Fruit fly (Drosophila melanogaster): ENCODE measurements around the gene CG2614.

The CG2614 gene

DNA sequence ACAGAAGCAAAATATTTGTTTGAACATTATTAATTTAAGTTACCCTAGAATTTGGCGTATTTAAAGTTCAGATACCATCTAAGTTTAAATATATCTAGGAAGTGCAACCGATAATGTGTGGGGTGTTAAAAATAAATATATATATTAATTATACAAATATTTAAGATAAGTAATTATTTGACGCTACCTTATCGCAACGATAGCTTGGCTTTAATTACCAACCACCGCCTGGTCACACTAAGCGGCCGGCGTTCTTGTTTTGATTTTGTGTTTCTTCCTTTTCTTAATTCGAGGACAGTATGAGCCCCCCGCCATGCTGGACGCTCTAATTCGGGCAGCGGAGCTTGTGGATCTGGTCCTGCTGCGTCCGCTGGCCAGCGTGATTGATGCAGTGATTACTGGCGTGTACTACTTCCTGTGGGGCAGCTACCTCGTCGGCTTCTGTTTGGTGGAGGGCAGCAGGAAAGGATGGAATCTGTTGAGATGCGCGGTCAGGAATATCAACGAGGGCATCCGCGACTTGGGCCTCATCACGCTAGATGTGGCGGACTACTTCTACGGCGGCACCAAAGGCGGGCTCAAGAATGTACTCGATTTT, 26.0 kb downstream of the CG2614 start, which contains the start of gene CG2617:
TSS of gene CG2617 (plus strand) at position 233 of the 598 bp plus-strand sequence.
- no peak for TF ChIP-seq CG8301 (tag; optimal IDR thresholded peaks at IDR 0.05)
- no peak for TF ChIP-seq CG34367 (tag; optimal IDR thresholded peaks at IDR 0.05)
- no peak for TF ChIP-seq CG10348 (GFP tag; IDR thresholded peaks at IDR 0.05)
- no peak for TF ChIP-seq CG17806 (tag; optimal IDR thresholded peaks at IDR 0.05)
- no peak for TF ChIP-seq CG13204 (GFP tag; optimal IDR thresholded peaks at IDR 0.05)
- TF ChIP-seq CG32121 (GFP tag; IDR thresholded peaks at IDR 0.05) = no peak

DNA sequence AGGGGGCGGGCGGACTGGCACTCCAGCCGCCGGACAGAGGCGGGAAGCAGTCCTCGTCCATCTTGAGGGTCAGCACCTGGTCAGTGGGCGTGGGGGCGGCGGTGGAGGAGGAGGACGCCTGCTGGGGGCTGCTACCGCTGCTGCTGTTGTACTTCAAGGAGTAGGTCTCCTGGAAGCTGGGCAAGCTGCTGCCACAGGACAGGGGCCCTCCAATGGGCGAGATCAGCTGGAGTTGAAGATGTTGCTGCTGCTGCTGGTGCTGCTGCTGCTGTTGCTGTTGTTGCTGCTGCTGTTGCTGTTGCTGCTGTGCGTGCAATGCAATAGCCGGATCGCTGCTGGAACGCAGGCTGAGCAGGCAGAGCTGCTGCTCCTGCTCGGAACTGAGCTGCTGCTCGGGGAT, 32.5 kb downstream of the CG2614 start:
- TF ChIP-seq D1 (tag; optimal IDR thresholded peaks at IDR 0.05) = no peak
- no peak for TF ChIP-seq Pif1A (GFP tag; optimal IDR thresholded peaks at IDR 0.05)
- TF ChIP-seq CG8159 (tag; optimal IDR thresholded peaks at IDR 0.05) = no peak
- no peak for TF ChIP-seq CG12605 (GFP tag; IDR thresholded peaks at IDR 0.05)
- TF ChIP-seq rn (GFP tag; IDR thresholded peaks at IDR 0.05) = no peak
- TF ChIP-seq CG13204 (GFP tag; optimal IDR thresholded peaks at IDR 0.05) = no peak
- TF ChIP-seq CG15710 (tag; optimal IDR thresholded peaks at IDR 0.05) = no peak
- TF ChIP-seq CG10348 (GFP tag; IDR thresholded peaks at IDR 0.05) = no peak
- TF ChIP-seq CG34367 (tag; optimal IDR thresholded peaks at IDR 0.05) = no peak
- TF ChIP-seq CG32121 (GFP tag; IDR thresholded peaks at IDR 0.05) = no peak
- TF ChIP-seq CG4496 (GFP tag; IDR thresholded peaks at IDR 0.05) = no peak

DNA sequence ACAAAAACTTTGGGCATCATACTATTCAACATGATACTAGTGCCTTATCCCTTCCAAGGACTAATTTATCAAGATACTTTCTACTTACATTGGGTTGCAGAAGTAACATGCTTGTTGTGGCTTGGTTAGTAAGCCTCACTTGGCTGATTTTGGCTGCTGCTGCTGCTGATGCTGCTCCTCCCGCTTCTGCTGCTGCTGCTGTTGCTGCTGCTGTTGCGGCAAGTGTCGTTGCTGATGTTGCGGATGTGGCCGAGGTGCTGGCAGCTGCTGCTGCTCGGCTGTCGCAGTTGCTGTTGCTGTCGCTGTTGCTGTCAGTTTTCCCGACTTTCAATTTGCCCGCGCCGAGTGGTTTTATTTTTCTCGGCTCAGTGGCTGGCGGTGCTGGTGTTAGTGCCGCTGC, 33.8 kb downstream of the CG2614 start:
- TF ChIP-seq rn (GFP tag; IDR thresholded peaks at IDR 0.05) (no peak), CG4496 (GFP tag; IDR thresholded peaks at IDR 0.05) (0 out of 3 replicates have a peak, but pooled peaks have one; percentile 18)

DNA sequence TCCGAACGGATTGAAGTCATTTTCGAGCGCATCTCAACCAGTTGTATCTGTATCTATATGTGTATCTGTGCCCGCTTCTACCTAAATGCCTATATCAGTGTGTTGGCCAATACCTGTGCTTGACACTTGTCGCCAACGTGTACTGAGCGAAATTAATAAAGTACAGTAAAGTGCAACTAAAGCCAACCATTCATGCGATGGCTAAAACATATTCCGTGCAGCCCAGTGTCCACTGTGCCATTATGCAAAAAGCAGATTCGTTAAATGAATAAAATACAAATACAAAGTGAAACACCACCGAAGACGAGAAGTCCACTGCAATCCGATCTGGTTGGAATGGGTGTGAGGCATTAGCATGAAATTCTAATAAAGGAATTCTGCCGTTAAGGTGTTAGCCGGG, 38.8 kb downstream of the CG2614 start:
- no peak for TF ChIP-seq CG4496 (GFP tag; IDR thresholded peaks at IDR 0.05)
- TF ChIP-seq CG8301 (tag; optimal IDR thresholded peaks at IDR 0.05) = peak; percentile 36
- peak; percentile 35 for TF ChIP-seq Pif1B (GFP tag; optimal IDR thresholded peaks at IDR 0.05)
- no peak for TF ChIP-seq CG15710 (tag; optimal IDR thresholded peaks at IDR 0.05)
- peak; percentile 39; the same call in 2 of the 3 replicates for TF ChIP-seq fd96Ca (GFP tag; IDR thresholded peaks at IDR 0.05)
- peak; percentile 59 for TF ChIP-seq CG14655 (GFP tag; optimal IDR thresholded peaks at IDR 0.05)
- TF ChIP-seq Ets98B (GFP tag; IDR thresholded peaks at IDR 0.05) = peak; percentile 40; the same call in 1 of the 2 replicates
- TF ChIP-seq CG34367 (tag; optimal IDR thresholded peaks at IDR 0.05) = peak; percentile 2
- TF ChIP-seq CG13204 (GFP tag; optimal IDR thresholded peaks at IDR 0.05) = no peak
- TF ChIP-seq Pif1A (GFP tag; optimal IDR thresholded peaks at IDR 0.05) = peak; percentile 48

DNA sequence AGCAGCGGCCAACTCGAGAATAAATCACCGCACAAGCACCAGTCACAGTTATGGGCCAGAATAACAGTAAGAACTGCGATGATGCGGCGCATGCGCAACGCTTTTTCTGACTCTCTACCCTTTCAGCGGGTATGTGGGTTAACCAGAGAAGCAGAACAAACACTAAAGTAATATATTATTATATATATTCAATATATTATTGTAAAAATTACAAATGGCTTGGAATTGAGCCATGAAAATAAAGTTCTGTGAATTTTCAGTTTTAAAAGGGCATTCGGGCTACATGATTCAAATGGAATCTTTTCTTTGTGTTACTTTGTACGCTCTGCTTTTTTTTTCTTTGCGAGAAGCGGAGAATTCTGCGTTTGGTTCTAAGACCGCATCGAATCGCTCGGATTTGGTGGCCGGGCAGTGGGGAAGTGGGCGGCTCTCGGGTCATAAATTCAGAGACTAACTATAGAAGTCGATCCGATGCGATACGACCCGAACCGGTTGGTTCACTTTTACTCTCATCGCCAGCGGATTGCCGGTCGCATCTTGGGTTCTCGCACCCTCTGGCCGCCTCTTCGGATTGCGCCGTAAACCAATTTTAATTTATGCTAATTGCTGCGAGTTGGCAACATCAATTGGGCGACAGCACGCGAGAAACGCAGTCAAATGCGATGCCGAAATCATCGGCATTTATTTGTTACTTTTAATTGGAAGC, 44.5 kb downstream of the CG2614 start:
- TF ChIP-seq Snoo (tag; optimal IDR thresholded peaks at IDR 0.05) (peak; percentile 85), Ets98B (GFP tag; IDR thresholded peaks at IDR 0.05) (peak; percentile 64), CG4496 (GFP tag; IDR thresholded peaks at IDR 0.05) (peak; percentile 57; the same call in 2 of the 3 replicates), gl (tag; optimal IDR thresholded peaks at IDR 0.05) (no peak), EcR (GFP tag; optimal IDR thresholded peaks at IDR 0.05) (no peak), CG8301 (tag; optimal IDR thresholded peaks at IDR 0.05) (peak; percentile 83), CG17806 (tag; optimal IDR thresholded peaks at IDR 0.05) (peak; percentile 74), CG10348 (GFP tag; IDR thresholded peaks at IDR 0.05) (no peak), CG13204 (GFP tag; optimal IDR thresholded peaks at IDR 0.05) (peak; percentile 56), CG12605 (GFP tag; IDR thresholded peaks at IDR 0.05) (peak; percentile 43; the same call in 1 of the 2 replicates), CG15710 (tag; optimal IDR thresholded peaks at IDR 0.05) (peak; percentile 90), CG9948 (tag; optimal IDR thresholded peaks at IDR 0.05) (peak; percentile 82), CG14655 (GFP tag; optimal IDR thresholded peaks at IDR 0.05) (peak; percentile 90), CG32121 (GFP tag; IDR thresholded peaks at IDR 0.05) (no peak), CG8159 (tag; optimal IDR thresholded peaks at IDR 0.05) (peak; percentile 78), rn (GFP tag; IDR thresholded peaks at IDR 0.05) (peak; percentile 23; the same call in 1 of the 2 replicates), fd96Ca (GFP tag; IDR thresholded peaks at IDR 0.05) (peak; percentile 54; the same call in 2 of the 3 replicates), D1 (tag; optimal IDR thresholded peaks at IDR 0.05) (peak; percentile 51), Pif1B (GFP tag; optimal IDR thresholded peaks at IDR 0.05) (peak; percentile 61), CG34367 (tag; optimal IDR thresholded peaks at IDR 0.05) (peak; percentile 76), Pif1A (GFP tag; optimal IDR thresholded peaks at IDR 0.05) (peak; percentile 57)

DNA sequence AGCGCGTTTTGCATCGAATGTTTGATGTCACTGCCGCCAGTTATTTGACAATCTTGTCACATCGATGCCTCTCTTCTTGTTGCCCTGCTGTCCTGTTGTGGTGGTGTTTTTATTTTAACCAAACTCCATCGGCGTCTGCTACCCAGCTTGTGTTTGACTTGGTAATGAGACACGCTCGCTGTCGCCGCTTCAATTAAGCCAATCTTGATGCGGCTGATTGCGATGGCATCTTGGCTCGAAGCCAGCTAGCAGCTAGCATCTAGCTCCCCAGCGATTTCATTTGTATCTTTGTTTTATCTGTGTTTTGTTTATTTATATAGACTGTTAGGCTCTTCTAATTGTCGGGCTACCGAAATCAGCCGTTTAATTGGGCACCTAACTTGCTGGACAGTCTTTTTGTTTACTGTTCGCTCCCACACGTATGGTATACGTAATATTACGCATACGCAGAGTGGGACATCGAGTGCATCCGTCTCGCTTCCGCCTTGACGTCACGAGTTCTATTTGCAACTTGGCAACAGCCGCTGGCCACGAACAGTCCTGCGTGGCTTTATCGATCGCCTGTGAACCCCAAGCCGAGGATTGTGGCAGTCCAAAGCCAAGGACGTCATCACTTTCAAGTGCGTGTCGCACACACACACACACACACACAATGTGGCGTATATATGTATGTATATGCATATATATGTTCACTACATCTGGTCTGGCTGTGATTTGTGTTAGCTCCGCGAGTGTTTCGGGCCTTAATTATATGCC, 48.5 kb downstream of the CG2614 start:
- no peak for TF ChIP-seq Pif1B (GFP tag; optimal IDR thresholded peaks at IDR 0.05)
- TF ChIP-seq Pif1A (GFP tag; optimal IDR thresholded peaks at IDR 0.05) = no peak
- no peak for TF ChIP-seq CG8301 (tag; optimal IDR thresholded peaks at IDR 0.05)
- no peak for TF ChIP-seq gl (tag; optimal IDR thresholded peaks at IDR 0.05)
- TF ChIP-seq CG17806 (tag; optimal IDR thresholded peaks at IDR 0.05) = no peak
- no peak for TF ChIP-seq CG34367 (tag; optimal IDR thresholded peaks at IDR 0.05)
- no peak for TF ChIP-seq CG32121 (GFP tag; IDR thresholded peaks at IDR 0.05)
- no peak for TF ChIP-seq rn (GFP tag; IDR thresholded peaks at IDR 0.05)
- no peak for TF ChIP-seq CG14655 (GFP tag; optimal IDR thresholded peaks at IDR 0.05)
- no peak for TF ChIP-seq EcR (GFP tag; optimal IDR thresholded peaks at IDR 0.05)
- TF ChIP-seq CG15710 (tag; optimal IDR thresholded peaks at IDR 0.05) = no peak
- TF ChIP-seq CG10348 (GFP tag; IDR thresholded peaks at IDR 0.05) = no peak
- no peak for TF ChIP-seq Snoo (tag; optimal IDR thresholded peaks at IDR 0.05)

Measured in whole organism, pupa.